ENCODE assay signal across 1 fruit fly cellular context in genomic region chr3R:5563420-5563819, dm6.
A peak's percentile ranks its signal among the peaks of the same experiment; 100 is the strongest.
TF ChIP-seq lines count a peak whose summit lies in the region.

TSS of gene Pi4KIIalpha (minus strand) at chr3R:5563652.

TF ChIP-seq in whole organism, embryonic, 481 proteins besides CTCF, POLR2A, EP300 and RAD21 (continued from another document):
- TF ChIP-seq Sry-δ (GFP tag; optimal IDR thresholded peaks at IDR 0.05; lab: Kevin White, UChicago): peak; percentile 12
- no peak for TF ChIP-seq Kr (GFP tag; optimal IDR thresholded peaks at IDR 0.05; lab: Kevin White, UChicago)
- no peak for TF ChIP-seq CG13424 (tag; optimal IDR thresholded peaks at IDR 0.05; lab: Kevin White, UChicago)
- TF ChIP-seq Sox100B (GFP tag; optimal IDR thresholded peaks at IDR 0.05; lab: Kevin White, UChicago): no peak
- TF ChIP-seq CG4404 (GFP tag; IDR thresholded peaks at IDR 0.05; lab: Robert Waterston, UW): no peak
- no peak for TF ChIP-seq ttk (GFP tag; IDR thresholded peaks at IDR 0.05; lab: Robert Waterston, UW)
- no peak for TF ChIP-seq Med (GFP tag; lab: Kevin White, UChicago)
- no peak for TF ChIP-seq NC2β (GFP tag; optimal IDR thresholded peaks at IDR 0.05; lab: Kevin White, UChicago)
- no peak for TF ChIP-seq pfk (GFP tag; optimal IDR thresholded peaks at IDR 0.05; lab: Kevin White, UChicago)
- no peak for TF ChIP-seq gem (tag; optimal IDR thresholded peaks at IDR 0.05; lab: Kevin White, UChicago)
- no peak for TF ChIP-seq CG9437 (GFP tag; optimal IDR thresholded peaks at IDR 0.05; lab: Kevin White, UChicago)
- no peak for TF ChIP-seq en (GFP tag; optimal IDR thresholded peaks at IDR 0.05; lab: Kevin White, UChicago)
- no peak for TF ChIP-seq eve (GFP tag; optimal IDR thresholded peaks at IDR 0.05; lab: Kevin White, UChicago)
- no peak for TF ChIP-seq CG30403 (GFP tag; optimal IDR thresholded peaks at IDR 0.05; lab: Kevin White, UChicago)
- no peak for TF ChIP-seq Meics (GFP tag; optimal IDR thresholded peaks at IDR 0.05; lab: Kevin White, UChicago)
- no peak for TF ChIP-seq prd (optimal IDR thresholded peaks at IDR 0.05; lab: Kevin White, UChicago)
- no peak for TF ChIP-seq prd (GFP tag; IDR thresholded peaks at IDR 0.05; lab: Robert Waterston, UW)
- TF ChIP-seq Hmx (GFP tag; optimal IDR thresholded peaks at IDR 0.05; lab: Kevin White, UChicago): no peak
- no peak for TF ChIP-seq CG7963 (GFP tag; IDR thresholded peaks at IDR 0.05; lab: Robert Waterston, UW; ENCODE audit: partially characterized antibody)
- no peak for TF ChIP-seq CG16779 (GFP tag; IDR thresholded peaks at IDR 0.05; lab: Robert Waterston, UW)
- no peak for TF ChIP-seq Spps (tag; optimal IDR thresholded peaks at IDR 0.05; lab: Kevin White, UChicago)
- TF ChIP-seq stwl (tag; optimal IDR thresholded peaks at IDR 0.05; lab: Kevin White, UChicago): peak; percentile 6
- TF ChIP-seq CG15601 (tag; optimal IDR thresholded peaks at IDR 0.05; lab: Kevin White, UChicago): no peak
- no peak for TF ChIP-seq D19A (tag; optimal IDR thresholded peaks at IDR 0.05; lab: Kevin White, UChicago)
- no peak for TF ChIP-seq CG16815 (GFP tag; optimal IDR thresholded peaks at IDR 0.05; lab: Kevin White, UChicago)
- TF ChIP-seq HmgD (GFP tag; optimal IDR thresholded peaks at IDR 0.05; lab: Kevin White, UChicago): no peak
- no peak for TF ChIP-seq B-H2 (GFP tag; optimal IDR thresholded peaks at IDR 0.05; lab: Kevin White, UChicago)
- no peak for TF ChIP-seq CG8388 (GFP tag; optimal IDR thresholded peaks at IDR 0.05; lab: Kevin White, UChicago)
- TF ChIP-seq Aef1 (GFP tag; IDR thresholded peaks at IDR 0.05; lab: Robert Waterston, UW): no peak
- no peak for TF ChIP-seq ftz-f1 (GFP tag; optimal IDR thresholded peaks at IDR 0.05; lab: Kevin White, UChicago)
- no peak for TF ChIP-seq CG2129 (GFP tag; IDR thresholded peaks at IDR 0.05; lab: Robert Waterston, UW; ENCODE audit: partially characterized antibody)
- TF ChIP-seq seq (GFP tag; IDR thresholded peaks at IDR 0.05; lab: Robert Waterston, UW): no peak
- no peak for TF ChIP-seq ranshi (GFP tag; IDR thresholded peaks at IDR 0.05; lab: Robert Waterston, UW)
- TF ChIP-seq klu (GFP tag; IDR thresholded peaks at IDR 0.05; lab: Robert Waterston, UW): no peak
- TF ChIP-seq zf30C (GFP tag; optimal IDR thresholded peaks at IDR 0.05; lab: Kevin White, UChicago): no peak
- peak; percentile 26; the same call in 1 of the 4 replicates for TF ChIP-seq Dll (GFP tag; IDR thresholded peaks at IDR 0.05; lab: Robert Waterston, UW; ENCODE audit: partially characterized antibody)
- no peak for TF ChIP-seq Ravus (GFP tag; IDR thresholded peaks at IDR 0.05; lab: Robert Waterston, UW)
- TF ChIP-seq Opbp (GFP tag; IDR thresholded peaks at IDR 0.05; lab: Robert Waterston, UW; ENCODE audit: partially characterized antibody): peak; percentile 19; the same call in 1 of the 3 replicates
- TF ChIP-seq CG12219 (GFP tag; optimal IDR thresholded peaks at IDR 0.05; lab: Kevin White, UChicago): no peak
- TF ChIP-seq bowl (GFP tag; IDR thresholded peaks at IDR 0.05; lab: Robert Waterston, UW): no peak
- TF ChIP-seq CG5953 (GFP tag; IDR thresholded peaks at IDR 0.05; lab: Robert Waterston, UW): no peak
- no peak for TF ChIP-seq tup (GFP tag; optimal IDR thresholded peaks at IDR 0.05; lab: Kevin White, UChicago)
- TF ChIP-seq ac (GFP tag; optimal IDR thresholded peaks at IDR 0.05; lab: Kevin White, UChicago): no peak
- no peak for TF ChIP-seq salm (tag; optimal IDR thresholded peaks at IDR 0.05; lab: Kevin White, UChicago)
- TF ChIP-seq danr (GFP tag; IDR thresholded peaks at IDR 0.05; lab: Robert Waterston, UW): no peak
- TF ChIP-seq CG12104 (GFP tag; optimal IDR thresholded peaks at IDR 0.05; lab: Kevin White, UChicago): no peak
- TF ChIP-seq luna (GFP tag; optimal IDR thresholded peaks at IDR 0.05; lab: Kevin White, UChicago): no peak
- TF ChIP-seq Eip74EF (GFP tag; optimal IDR thresholded peaks at IDR 0.05; lab: Kevin White, UChicago): no peak
- TF ChIP-seq CG4360 (GFP tag; IDR thresholded peaks at IDR 0.05; lab: Robert Waterston, UW): no peak
- TF ChIP-seq CG4617 (GFP tag; optimal IDR thresholded peaks at IDR 0.05; lab: Kevin White, UChicago; ENCODE audit: borderline replicate concordance): peak; percentile 47
- TF ChIP-seq zen (tag; optimal IDR thresholded peaks at IDR 0.05; lab: Kevin White, UChicago): no peak
- no peak for TF ChIP-seq Jarid2 (GFP tag; optimal IDR thresholded peaks at IDR 0.05; lab: Kevin White, UChicago)
- no peak for TF ChIP-seq CG9817 (tag; optimal IDR thresholded peaks at IDR 0.05; lab: Kevin White, UChicago)
- TF ChIP-seq Dip2 (GFP tag; IDR thresholded peaks at IDR 0.05; lab: Robert Waterston, UW): no peak
- no peak for TF ChIP-seq CG7786 (GFP tag; optimal IDR thresholded peaks at IDR 0.05; lab: Kevin White, UChicago)
- TF ChIP-seq gsb (GFP tag; IDR thresholded peaks at IDR 0.05; lab: Robert Waterston, UW): no peak
- no peak for TF ChIP-seq CG12942 (GFP tag; optimal IDR thresholded peaks at IDR 0.05; lab: Kevin White, UChicago)
- TF ChIP-seq MESR4 (GFP tag; optimal IDR thresholded peaks at IDR 0.05; lab: Kevin White, UChicago): peak; percentile 66
- no peak for TF ChIP-seq inv (GFP tag; IDR thresholded peaks at IDR 0.05; lab: Robert Waterston, UW; ENCODE audit: partially characterized antibody)
- no peak for TF ChIP-seq CoRest (tag; optimal IDR thresholded peaks at IDR 0.05; lab: Kevin White, UChicago)
- no peak for TF ChIP-seq cad (GFP tag; optimal IDR thresholded peaks at IDR 0.05; lab: Kevin White, UChicago)
- no peak for TF ChIP-seq dan (GFP tag; IDR thresholded peaks at IDR 0.05; lab: Robert Waterston, UW)
- no peak for TF ChIP-seq Gsc (GFP tag; IDR thresholded peaks at IDR 0.05; lab: Robert Waterston, UW)
- TF ChIP-seq insv (GFP tag; optimal IDR thresholded peaks at IDR 0.05; lab: Kevin White, UChicago): peak in 1 of 2 experiments; percentile 15
- no peak for TF ChIP-seq CG12299 (tag; optimal IDR thresholded peaks at IDR 0.05; lab: Kevin White, UChicago)
- no peak for TF ChIP-seq peb (GFP tag; IDR thresholded peaks at IDR 0.05; lab: Robert Waterston, UW)
- TF ChIP-seq Nf-YA (GFP tag; IDR thresholded peaks at IDR 0.05; lab: Robert Waterston, UW): no peak
- TF ChIP-seq CG10979 (tag; optimal IDR thresholded peaks at IDR 0.05; lab: Kevin White, UChicago): no peak
- no peak for TF ChIP-seq Sin3A (optimal IDR thresholded peaks at IDR 0.05; lab: Kevin White, UChicago)
- TF ChIP-seq lmd (GFP tag; IDR thresholded peaks at IDR 0.05; lab: Robert Waterston, UW): no peak
- no peak for TF ChIP-seq CG6175 (GFP tag; IDR thresholded peaks at IDR 0.05; lab: Robert Waterston, UW)
- TF ChIP-seq CG11504 (tag; optimal IDR thresholded peaks at IDR 0.05; lab: Kevin White, UChicago): no peak
- TF ChIP-seq PHDP (tag; optimal IDR thresholded peaks at IDR 0.05; lab: Kevin White, UChicago): no peak
- TF ChIP-seq CG12155 (GFP tag; optimal IDR thresholded peaks at IDR 0.05; lab: Kevin White, UChicago): peak; percentile 82
- TF ChIP-seq CG5245 (GFP tag; optimal IDR thresholded peaks at IDR 0.05; lab: Kevin White, UChicago): no peak
- no peak for TF ChIP-seq ATbp (GFP tag; optimal IDR thresholded peaks at IDR 0.05; lab: Kevin White, UChicago)
- TF ChIP-seq CG13287 (GFP tag; IDR thresholded peaks at IDR 0.05; lab: Robert Waterston, UW; ENCODE audit: partially characterized antibody): peak; percentile 54
- no peak for TF ChIP-seq al (GFP tag; IDR thresholded peaks at IDR 0.05; lab: Robert Waterston, UW)
- no peak for TF ChIP-seq bbx (GFP tag; IDR thresholded peaks at IDR 0.05; lab: Robert Waterston, UW; ENCODE audit: partially characterized antibody)
- TF ChIP-seq CG1233 (GFP tag; optimal IDR thresholded peaks at IDR 0.05; lab: Kevin White, UChicago): no peak
- no peak for TF ChIP-seq Nf-YC (tag; optimal IDR thresholded peaks at IDR 0.05; lab: Kevin White, UChicago)
- no peak for TF ChIP-seq dimm (GFP tag; IDR thresholded peaks at IDR 0.05; lab: Robert Waterston, UW)
- no peak for TF ChIP-seq CG1647 (GFP tag; optimal IDR thresholded peaks at IDR 0.05; lab: Kevin White, UChicago)
- TF ChIP-seq knrl (GFP tag; IDR thresholded peaks at IDR 0.05; lab: Robert Waterston, UW; ENCODE audit: partially characterized antibody): no peak
- TF ChIP-seq bcd (GFP tag; optimal IDR thresholded peaks at IDR 0.05; lab: Kevin White, UChicago): no peak
- TF ChIP-seq Hr3 (GFP tag; optimal IDR thresholded peaks at IDR 0.05; lab: Kevin White, UChicago): no peak
- TF ChIP-seq gsb-n (tag; optimal IDR thresholded peaks at IDR 0.05; lab: Kevin White, UChicago): no peak
- TF ChIP-seq br (optimal IDR thresholded peaks at IDR 0.05; lab: Kevin White, UChicago): no peak
- TF ChIP-seq Ets65A (GFP tag; lab: Kevin White, UChicago): no peak
- TF ChIP-seq Poxn (GFP tag; IDR thresholded peaks at IDR 0.05; lab: Robert Waterston, UW): no peak
- TF ChIP-seq zfh2 (GFP tag; optimal IDR thresholded peaks at IDR 0.05; lab: Kevin White, UChicago): no peak
